Worm (Caenorhabditis elegans): ENCODE results near the gene C35D10.1.

C35D10.1 gene

ce11 chrIII:4879445-4879844 is at the start of gene C35D10.1:
Gene C35D10.1 (plus strand): TSS chrIII:4879745.
- peak; percentile 15 for TF ChIP-seq ceh-28 (tag; optimal IDR thresholded peaks at IDR 0.05)
- TF ChIP-seq nhr-11 (tag; optimal IDR thresholded peaks at IDR 0.05) = no peak

ce11 chrIII:4830207-4830606 is 49.3 kb upstream of the C35D10.1 start, which contains the start of gene nspd-9:
Gene nspd-9 (minus strand): TSS chrIII:4830307.
- TF ChIP-seq unc-39 (tag; optimal IDR thresholded peaks at IDR 0.05) (no peak), elt-2 (tag; optimal IDR thresholded peaks at IDR 0.05) (no peak), ceh-82 (tag; optimal IDR thresholded peaks at IDR 0.05) (no peak), tbx-2 (tag; optimal IDR thresholded peaks at IDR 0.05) (no peak), aly-2 (tag; optimal IDR thresholded peaks at IDR 0.05) (no peak), nhr-43 (tag; optimal IDR thresholded peaks at IDR 0.05; ENCODE audit: poor library complexity, severe bottlenecking) (no peak), nhr-25 (tag; optimal IDR thresholded peaks at IDR 0.05) (no peak), nhr-76 (tag; optimal IDR thresholded peaks at IDR 0.05) (no peak), snpc-4 (tag; optimal IDR thresholded peaks at IDR 0.05) (no peak), fkh-10 (GFP tag; optimal IDR thresholded peaks at IDR 0.05) (no peak), zag-1 (tag; optimal IDR thresholded peaks at IDR 0.05) (no peak), nhr-28 (tag; optimal IDR thresholded peaks at IDR 0.05) (no peak), unc-62 (GFP tag; optimal IDR thresholded peaks at IDR 0.05) (no peak)

- no peak for TF ChIP-seq nhr-43 (tag; optimal IDR thresholded peaks at IDR 0.05; ENCODE audit: poor library complexity, severe bottlenecking)
- no peak for TF ChIP-seq ceh-9 (tag; optimal IDR thresholded peaks at IDR 0.05)
- no peak for TF ChIP-seq nhr-67 (tag; optimal IDR thresholded peaks at IDR 0.05)
- TF ChIP-seq nhr-77 (tag; optimal IDR thresholded peaks at IDR 0.05) = no peak
- TF ChIP-seq ceh-82 (tag; optimal IDR thresholded peaks at IDR 0.05) = no peak
- no peak for TF ChIP-seq ztf-4 (tag; optimal IDR thresholded peaks at IDR 0.05)
- TF ChIP-seq sea-2 (GFP tag; optimal IDR thresholded peaks at IDR 0.05) = no peak
- no peak for TF ChIP-seq egl-5 (tag; optimal IDR thresholded peaks at IDR 0.05)
- no peak for TF ChIP-seq fkh-10 (GFP tag; optimal IDR thresholded peaks at IDR 0.05)
- TF ChIP-seq nhr-11 (tag; optimal IDR thresholded peaks at IDR 0.05) = no peak
Observed at ce11 chrIII:4837429-4837828, 42.1 kb upstream of the C35D10.1 start, which contains the start of the genes acbp-7 and F26A1.19. Gene acbp-7 (plus strand): TSS chrIII:4837729. Gene F26A1.19 (plus strand): TSS chrIII:4837731.

ce11 chrIII:4842173-4842572 is 37.4 kb upstream of the C35D10.1 start, which contains the start of gene clec-156:
Gene clec-156 (minus strand): TSS chrIII:4842273.
- TF ChIP-seq ceh-16 (tag; optimal IDR thresholded peaks at IDR 0.05) = no peak
- TF ChIP-seq daf-12 (tag; optimal IDR thresholded peaks at IDR 0.05) = no peak
- no peak for TF ChIP-seq egl-27 (tag; optimal IDR thresholded peaks at IDR 0.05)
- TF ChIP-seq nhr-23 (tag; optimal IDR thresholded peaks at IDR 0.05) = no peak
- TF ChIP-seq mdl-1 (tag; optimal IDR thresholded peaks at IDR 0.05) = no peak
- TF ChIP-seq nhr-43 (tag; optimal IDR thresholded peaks at IDR 0.05; ENCODE audit: poor library complexity, severe bottlenecking) = no peak
- no peak for TF ChIP-seq aly-2 (tag; optimal IDR thresholded peaks at IDR 0.05)
- TF ChIP-seq zag-1 (tag; optimal IDR thresholded peaks at IDR 0.05) = no peak
- no peak for TF ChIP-seq mml-1 (tag; optimal IDR thresholded peaks at IDR 0.05)

- TF ChIP-seq snpc-4 (tag; optimal IDR thresholded peaks at IDR 0.05) = no peak
- no peak for TF ChIP-seq ceh-82 (tag; optimal IDR thresholded peaks at IDR 0.05)
- no peak for TF ChIP-seq lin-15B (tag; optimal IDR thresholded peaks at IDR 0.05)
- TF ChIP-seq nhr-28 (tag; optimal IDR thresholded peaks at IDR 0.05) = no peak
- no peak for TF ChIP-seq eor-1 (tag; optimal IDR thresholded peaks at IDR 0.05)
- no peak for TF ChIP-seq aly-2 (tag; optimal IDR thresholded peaks at IDR 0.05)
- TF ChIP-seq sea-2 (GFP tag; optimal IDR thresholded peaks at IDR 0.05) = no peak
- TF ChIP-seq nhr-25 (tag; optimal IDR thresholded peaks at IDR 0.05) = no peak
- TF ChIP-seq ZK546.5 (tag; optimal IDR thresholded peaks at IDR 0.05) = no peak
- no peak for TF ChIP-seq ztf-4 (tag; optimal IDR thresholded peaks at IDR 0.05)
- no peak for TF ChIP-seq jun-1 (tag; optimal IDR thresholded peaks at IDR 0.05)
- TF ChIP-seq ama-1 (optimal IDR thresholded peaks at IDR 0.05) = no peak
- no peak for TF ChIP-seq ceh-9 (tag; optimal IDR thresholded peaks at IDR 0.05)
- no peak for TF ChIP-seq R02D3.7 (tag; optimal IDR thresholded peaks at IDR 0.05)
- no peak for TF ChIP-seq fkh-10 (GFP tag; optimal IDR thresholded peaks at IDR 0.05)
- no peak for TF ChIP-seq egl-27 (tag; optimal IDR thresholded peaks at IDR 0.05)
- no peak for TF ChIP-seq lin-39 (tag; optimal IDR thresholded peaks at IDR 0.05)
Observed at ce11 chrIII:4844327-4844726, 35.2 kb upstream of the C35D10.1 start, which contains the start of the genes clec-157 and fkh-5. Gene clec-157 (minus strand): TSS chrIII:4844427. Gene fkh-5 (plus strand): TSS chrIII:4844662.
